Fruit fly (Drosophila melanogaster): ENCODE results near the gene CG12084.

CG12084 gene

dm6 chr3L:1545693-1546329, 49.4 kb upstream of the CG12084 start, which contains the start of the genes CG32313 and Pcyt1 (continued):
- peak; percentile 89 for TF ChIP-seq nerfin-2 (GFP tag; IDR thresholded peaks at IDR 0.05; ENCODE audit: partially characterized antibody)
- peak; percentile 86 for TF ChIP-seq Scr (GFP tag; IDR thresholded peaks at IDR 0.05; ENCODE audit: partially characterized antibody)
- peak; percentile 53 for TF ChIP-seq mirr (GFP tag; optimal IDR thresholded peaks at IDR 0.05)

- TF ChIP-seq sug (tag; optimal IDR thresholded peaks at IDR 0.05) (peak; percentile 53), GATAe (GFP tag; conservative IDR thresholded peaks at IDR 0.05) (no peak), lola (GFP tag; optimal IDR thresholded peaks at IDR 0.05) (no peak), grn (GFP tag; optimal IDR thresholded peaks at IDR 0.05) (peak; percentile 80), CG8281 (tag; optimal IDR thresholded peaks at IDR 0.05) (peak; percentile 64), Deaf1 (tag; optimal IDR thresholded peaks at IDR 0.05) (peak; percentile 11), twi (tag; optimal IDR thresholded peaks at IDR 0.05) (peak; percentile 76), hbn (GFP tag; IDR thresholded peaks at IDR 0.05; ENCODE audit: partially characterized antibody) (peak; percentile 26; the same call in 1 of the 2 replicates), CG15514 (GFP tag; optimal IDR thresholded peaks at IDR 0.05) (peak; percentile 23), CG10543 (GFP tag; optimal IDR thresholded peaks at IDR 0.05) (peak; percentile 9), ara (GFP tag; IDR thresholded peaks at IDR 0.05) (no peak), CG34376 (GFP tag; optimal IDR thresholded peaks at IDR 0.05) (peak; percentile 35), CG43689 (GFP tag; IDR thresholded peaks at IDR 0.05) (no peak), gem (tag; optimal IDR thresholded peaks at IDR 0.05) (peak; percentile 23), CG2120 (GFP tag; optimal IDR thresholded peaks at IDR 0.05) (peak; percentile 2), CG2678 (tag; optimal IDR thresholded peaks at IDR 0.05) (peak; percentile 30), Drgx (GFP tag; IDR thresholded peaks at IDR 0.05) (0 out of 2 replicates have a peak, but pooled peaks have one; percentile 10), pros (GFP tag; optimal IDR thresholded peaks at IDR 0.05) (peak; percentile 87), BtbVII (GFP tag; optimal IDR thresholded peaks at IDR 0.05) (no peak), vnd (GFP tag; IDR thresholded peaks at IDR 0.05; ENCODE audit: partially characterized antibody) (0 out of 3 replicates have a peak, but pooled peaks have one; percentile 32), CG13296 (GFP tag; optimal IDR thresholded peaks at IDR 0.05) (no peak), CG34224 (GFP tag; IDR thresholded peaks at IDR 0.05; ENCODE audit: partially characterized antibody) (no peak), CG2202 (tag; optimal IDR thresholded peaks at IDR 0.05) (no peak), pfk (GFP tag; optimal IDR thresholded peaks at IDR 0.05) (peak; percentile 75), Hmr (GFP tag; optimal IDR thresholded peaks at IDR 0.05) (peak; percentile 8), kah (GFP tag; optimal IDR thresholded peaks at IDR 0.05) (no peak), Hr51 (GFP tag; optimal IDR thresholded peaks at IDR 0.05) (peak in 1 of 2 experiments; percentile 12)
Observed at dm6 chr3L:1538314-1538854, 41.9 kb upstream of the CG12084 start.

- TF ChIP-seq MESR4 (GFP tag; optimal IDR thresholded peaks at IDR 0.05) (peak; percentile 6), Myb (GFP tag; optimal IDR thresholded peaks at IDR 0.05) (no peak), chinmo (GFP tag; IDR thresholded peaks at IDR 0.05; ENCODE audit: partially characterized antibody) (0 out of 4 replicates have a peak, but pooled peaks have one; percentile 20), cg (GFP tag; optimal IDR thresholded peaks at IDR 0.05) (peak; percentile 74)
Observed at dm6 chr3L:1537353-1537752, 40.9 kb upstream of the CG12084 start.
